Fruit fly (Drosophila melanogaster): Measurements from ENCODE around the gene Met.

Gene Met

dm6 chrX:11580200-11580840 lies 35.6 kb upstream of the Met start, which contains the start of gene nod (continued):
- no peak for TF ChIP-seq Dfd (GFP tag; optimal IDR thresholded peaks at IDR 0.05)
- peak; percentile 69 for TF ChIP-seq Atf-2 (GFP tag; optimal IDR thresholded peaks at IDR 0.05)
- no peak for TF ChIP-seq CG5180 (GFP tag; optimal IDR thresholded peaks at IDR 0.05)
- peak; percentile 61 for TF ChIP-seq az2 (GFP tag; optimal IDR thresholded peaks at IDR 0.05)
- peak; percentile 46 for TF ChIP-seq Dip3 (GFP tag; optimal IDR thresholded peaks at IDR 0.05)
- no peak for TF ChIP-seq ken (GFP tag; IDR thresholded peaks at IDR 0.05)
- TF ChIP-seq onecut (GFP tag; IDR thresholded peaks at IDR 0.05) = 0 out of 2 replicates have a peak, but pooled peaks have one; percentile 26
- TF ChIP-seq tgo (GFP tag; IDR thresholded peaks at IDR 0.05) = peak; percentile 52; the same call in 1 of the 3 replicates
- 0 out of 2 replicates have a peak, but pooled peaks have one; percentile 42 for TF ChIP-seq Ada2b (GFP tag; IDR thresholded peaks at IDR 0.05)
- TF ChIP-seq CG3847 (GFP tag; IDR thresholded peaks at IDR 0.05) = peak; percentile 62
- no peak for TF ChIP-seq Hey (tag; optimal IDR thresholded peaks at IDR 0.05)
- peak; percentile 65 for TF ChIP-seq CG2712 (tag; optimal IDR thresholded peaks at IDR 0.05)
- peak; percentile 51 for TF ChIP-seq CG17186 (GFP tag; optimal IDR thresholded peaks at IDR 0.05)
- TF ChIP-seq CG1832 (GFP tag; optimal IDR thresholded peaks at IDR 0.05) = peak; percentile 57
- TF ChIP-seq CoRest (tag; optimal IDR thresholded peaks at IDR 0.05) = peak; percentile 81
- TF ChIP-seq caup (GFP tag; optimal IDR thresholded peaks at IDR 0.05; ENCODE audit: severe bottlenecking) = peak; percentile 68
- TF ChIP-seq CG12219 (GFP tag; optimal IDR thresholded peaks at IDR 0.05) = peak; percentile 28
- TF ChIP-seq maf-S (GFP tag; optimal IDR thresholded peaks at IDR 0.05) = peak; percentile 58
- peak; percentile 7 for TF ChIP-seq CrebB (tag; optimal IDR thresholded peaks at IDR 0.05)
- peak; percentile 64 for TF ChIP-seq nmo (GFP tag; optimal IDR thresholded peaks at IDR 0.05)
- TF ChIP-seq abd-A (tag; optimal IDR thresholded peaks at IDR 0.05) = no peak
- peak; percentile 66 for TF ChIP-seq CG13894 (tag; optimal IDR thresholded peaks at IDR 0.05)
- no peak for TF ChIP-seq run (tag; optimal IDR thresholded peaks at IDR 0.05)
- TF ChIP-seq H2.0 (GFP tag; IDR thresholded peaks at IDR 0.05) = peak; percentile 44; the same call in 1 of the 2 replicates
- TF ChIP-seq CG7786 (GFP tag; optimal IDR thresholded peaks at IDR 0.05) = peak; percentile 61
- TF ChIP-seq Mad (GFP tag; optimal IDR thresholded peaks at IDR 0.05) = peak; percentile 44
- peak; percentile 67 for TF ChIP-seq Meics (GFP tag; optimal IDR thresholded peaks at IDR 0.05)
- TF ChIP-seq toy (GFP tag; IDR thresholded peaks at IDR 0.05) = no peak
- TF ChIP-seq Stat92E (GFP tag; optimal IDR thresholded peaks at IDR 0.05) = no peak
- no peak for TF ChIP-seq CG2202 (tag; optimal IDR thresholded peaks at IDR 0.05)
- TF ChIP-seq CG32772 (GFP tag; IDR thresholded peaks at IDR 0.05) = no peak
- no peak for TF ChIP-seq CG15011 (GFP tag; optimal IDR thresholded peaks at IDR 0.05)
- no peak for TF ChIP-seq CG7839 (tag; optimal IDR thresholded peaks at IDR 0.05)
- TF ChIP-seq ranshi (GFP tag; IDR thresholded peaks at IDR 0.05) = peak; percentile 72; the same call in 1 of the 2 replicates
- peak; percentile 32; the same call in 1 of the 2 replicates for TF ChIP-seq sim (GFP tag; IDR thresholded peaks at IDR 0.05)
- no peak for TF ChIP-seq CG4282 (GFP tag; optimal IDR thresholded peaks at IDR 0.05)
- TF ChIP-seq Gsc (GFP tag; IDR thresholded peaks at IDR 0.05) = no peak
- peak; percentile 32; the same call in 1 of the 3 replicates for TF ChIP-seq Aef1 (GFP tag; IDR thresholded peaks at IDR 0.05)
- TF ChIP-seq ATbp (GFP tag; optimal IDR thresholded peaks at IDR 0.05) = no peak
- TF ChIP-seq CG10147 (GFP tag; optimal IDR thresholded peaks at IDR 0.05) = peak; percentile 43
- TF ChIP-seq Oaz (GFP tag; IDR thresholded peaks at IDR 0.05) = no peak; the same call in 1 of the 2 replicates
- peak; percentile 21 to 52 for TF ChIP-seq chif (GFP tag; optimal IDR thresholded peaks at IDR 0.05)
- peak; percentile 71 for TF ChIP-seq CG13296 (GFP tag; optimal IDR thresholded peaks at IDR 0.05)
- peak; percentile 63 for TF ChIP-seq slp2 (GFP tag; optimal IDR thresholded peaks at IDR 0.05)
- TF ChIP-seq Bgb (GFP tag; IDR thresholded peaks at IDR 0.05; ENCODE audit: partially characterized antibody) = peak; percentile 75
- peak; percentile 48 for TF ChIP-seq CG10979 (tag; optimal IDR thresholded peaks at IDR 0.05)
- TF ChIP-seq Hand (GFP tag; optimal IDR thresholded peaks at IDR 0.05) = no peak
- TF ChIP-seq grn (GFP tag; optimal IDR thresholded peaks at IDR 0.05) = no peak
- TF ChIP-seq CG17568 (GFP tag; optimal IDR thresholded peaks at IDR 0.05) = no peak
